Fruit fly (Drosophila melanogaster): ENCODE results near the gene Dyro.
A peak's percentile ranks its signal among the peaks of the same experiment; 100 is the strongest.

The Dyro gene

dm6 chr3L:11246046-11246887, 49.5 kb downstream of the Dyro start (continued):
- TF ChIP-seq Elba2 (GFP tag; optimal IDR thresholded peaks at IDR 0.05), result peak; percentile 94
- TF ChIP-seq CG11560 (tag; IDR thresholded peaks at IDR 0.05), result no peak
- TF ChIP-seq CG12219 (GFP tag; optimal IDR thresholded peaks at IDR 0.05), result no peak
- TF ChIP-seq dm (GFP tag; optimal IDR thresholded peaks at IDR 0.05), result peak; percentile 19
- no peak for TF ChIP-seq eve (GFP tag; optimal IDR thresholded peaks at IDR 0.05)
- no peak for TF ChIP-seq CG8089 (GFP tag; optimal IDR thresholded peaks at IDR 0.05)
- peak in 1 of 2 experiments; percentile 55 for TF ChIP-seq Dfd (GFP tag; optimal IDR thresholded peaks at IDR 0.05)
- TF ChIP-seq CG11398 (GFP tag; optimal IDR thresholded peaks at IDR 0.05), result no peak
- no peak for TF ChIP-seq Ets97D (GFP tag; optimal IDR thresholded peaks at IDR 0.05)
- TF ChIP-seq pnt (GFP tag; optimal IDR thresholded peaks at IDR 0.05), result no peak
- TF ChIP-seq CHES-1-like (GFP tag; optimal IDR thresholded peaks at IDR 0.05), result peak; percentile 45
- TF ChIP-seq nmo (GFP tag; optimal IDR thresholded peaks at IDR 0.05), result peak; percentile 4
- TF ChIP-seq CG3065 (GFP tag; optimal IDR thresholded peaks at IDR 0.05), result no peak
- TF ChIP-seq CG11504 (tag; optimal IDR thresholded peaks at IDR 0.05), result peak; percentile 32
- no peak for TF ChIP-seq Lim3 (GFP tag; IDR thresholded peaks at IDR 0.05)
- TF ChIP-seq en (GFP tag; optimal IDR thresholded peaks at IDR 0.05), result no peak
- no peak for TF ChIP-seq Meics (GFP tag; optimal IDR thresholded peaks at IDR 0.05)
- peak; percentile 18 for TF ChIP-seq scrt (GFP tag; optimal IDR thresholded peaks at IDR 0.05)
- peak; percentile 93 for TF ChIP-seq z (GFP tag; IDR thresholded peaks at IDR 0.05)
- TF ChIP-seq pita (GFP tag; optimal IDR thresholded peaks at IDR 0.05), result no peak
- TF ChIP-seq CG1024 (GFP tag; IDR thresholded peaks at IDR 0.05), result no peak
- peak; percentile 98 for TF ChIP-seq Drgx (GFP tag; IDR thresholded peaks at IDR 0.05)
- no peak for TF ChIP-seq CG14050 (GFP tag; IDR thresholded peaks at IDR 0.05)
- no peak for TF ChIP-seq CG18619 (GFP tag; optimal IDR thresholded peaks at IDR 0.05)
- TF ChIP-seq ash1 (GFP tag; optimal IDR thresholded peaks at IDR 0.05), result peak; percentile 26
- peak; percentile 60 for TF ChIP-seq kah (GFP tag; optimal IDR thresholded peaks at IDR 0.05)
- TF ChIP-seq emc (GFP tag; optimal IDR thresholded peaks at IDR 0.05), result no peak
- TF ChIP-seq al (GFP tag; IDR thresholded peaks at IDR 0.05), result no peak
- TF ChIP-seq CG7839 (tag; optimal IDR thresholded peaks at IDR 0.05), result peak; percentile 5
- no peak for TF ChIP-seq lmd (GFP tag; IDR thresholded peaks at IDR 0.05)
- no peak for TF ChIP-seq CG6272 (GFP tag; IDR thresholded peaks at IDR 0.05)
- TF ChIP-seq Adf1 (GFP tag; IDR thresholded peaks at IDR 0.05), result peak; percentile 51; the same call in 1 of the 2 replicates
- TF ChIP-seq CG34422 (GFP tag; IDR thresholded peaks at IDR 0.05), result peak; percentile 15; the same call in 1 of the 3 replicates
- TF ChIP-seq Nf-YA (GFP tag; IDR thresholded peaks at IDR 0.05), result no peak
- no peak for TF ChIP-seq croc (GFP tag; conservative IDR thresholded peaks at IDR 0.05)
- TF ChIP-seq CG16813 (GFP tag; IDR thresholded peaks at IDR 0.05; ENCODE audit: partially characterized antibody), result no peak
- no peak for TF ChIP-seq Gsc (GFP tag; IDR thresholded peaks at IDR 0.05)
- TF ChIP-seq vnd (GFP tag; IDR thresholded peaks at IDR 0.05; ENCODE audit: partially characterized antibody), result no peak
- no peak for TF ChIP-seq sim (GFP tag; IDR thresholded peaks at IDR 0.05)
- no peak for TF ChIP-seq CG7963 (GFP tag; IDR thresholded peaks at IDR 0.05; ENCODE audit: partially characterized antibody)
- peak; percentile 29 for TF ChIP-seq CG16863 (GFP tag; optimal IDR thresholded peaks at IDR 0.05)
- peak; percentile 96 for TF ChIP-seq cg (GFP tag; optimal IDR thresholded peaks at IDR 0.05)
- 0 out of 2 replicates have a peak, but pooled peaks have one; percentile 35 for TF ChIP-seq crol (GFP tag; IDR thresholded peaks at IDR 0.05)
- peak; percentile 49 for TF ChIP-seq HLHmδ (GFP tag; optimal IDR thresholded peaks at IDR 0.05)
- no peak for TF ChIP-seq btn (GFP tag; optimal IDR thresholded peaks at IDR 0.05)
- TF ChIP-seq CG2889 (GFP tag; IDR thresholded peaks at IDR 0.05), result no peak
- TF ChIP-seq Opbp (GFP tag; IDR thresholded peaks at IDR 0.05; ENCODE audit: partially characterized antibody), result no peak
- TF ChIP-seq dmrt11E (tag; optimal IDR thresholded peaks at IDR 0.05), result no peak
- no peak for TF ChIP-seq sisA (GFP tag; IDR thresholded peaks at IDR 0.05)
- TF ChIP-seq NfI (GFP tag; optimal IDR thresholded peaks at IDR 0.05), result no peak

Data from whole organism, embryonic.